Fruit fly (Drosophila melanogaster): ENCODE results near the gene CG42390.

DNA sequence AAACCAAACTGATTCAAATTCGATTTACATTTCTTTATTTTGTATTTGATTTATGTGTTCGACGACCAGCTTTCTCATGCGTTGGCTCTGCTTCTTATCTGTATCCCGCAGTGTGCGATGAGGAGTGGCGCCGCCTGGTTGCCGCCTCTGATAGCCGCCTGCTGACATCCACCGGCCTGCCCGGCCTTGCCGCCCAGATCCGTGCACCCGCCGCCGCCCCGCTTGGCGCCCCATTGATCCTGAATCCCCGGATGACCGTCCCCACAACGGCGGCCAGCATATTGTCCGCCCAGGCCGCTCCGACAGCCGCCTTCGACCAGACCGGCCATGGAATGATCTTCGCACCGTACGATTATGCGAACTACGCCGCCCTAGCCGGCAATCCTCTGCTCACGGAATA lies 48.2 kb upstream of the CG42390 start:
- TF ChIP-seq psq (optimal IDR thresholded peaks at IDR 0.05): no peak
- no peak for TF ChIP-seq CG8478 (optimal IDR thresholded peaks at IDR 0.05)
- no peak for TF ChIP-seq pan (optimal IDR thresholded peaks at IDR 0.05)
- TF ChIP-seq Dll (optimal IDR thresholded peaks at IDR 0.05): no peak
- no peak for TF ChIP-seq usp (GFP tag; optimal IDR thresholded peaks at IDR 0.05)
